Worm (Caenorhabditis elegans): ENCODE data around the gene cyb-3.
"Not testable (repeated sequence)": the region's sequence is repeated elsewhere in the genome, so short reads cannot be mapped to it uniquely, and the experiment has no call there.

Gene cyb-3

ce11 chrV:15352376-15352775 is 43.1 kb upstream of the cyb-3 start, which contains the start of gene srx-58:
srx-58 (plus strand) TSS chrV:15352676.
- TF ChIP-seq jun-1 (tag; optimal IDR thresholded peaks at IDR 0.05) (no peak), isw-1 (GFP tag; IDR thresholded peaks at IDR 0.05) (no peak), C04F5.9 (tag; optimal IDR thresholded peaks at IDR 0.05) (no peak), fkh-4 (tag; optimal IDR thresholded peaks at IDR 0.05; ENCODE audit: borderline replicate concordance) (no peak), mdl-1 (tag; optimal IDR thresholded peaks at IDR 0.05) (no peak), ceh-82 (tag; optimal IDR thresholded peaks at IDR 0.05) (no peak), snpc-4 (tag; optimal IDR thresholded peaks at IDR 0.05) (no peak), mab-9 (GFP tag; IDR thresholded peaks at IDR 0.05) (no peak), ama-1 (optimal IDR thresholded peaks at IDR 0.05) (no peak), ztf-4 (tag; optimal IDR thresholded peaks at IDR 0.05) (no peak), pqm-1 (tag; optimal IDR thresholded peaks at IDR 0.05) (no peak), sptf-1 (tag; optimal IDR thresholded peaks at IDR 0.05) (no peak)

ce11 chrV:15354648-15355047 is 40.8 kb upstream of the cyb-3 start, which contains the start of gene C29F3.7:
C29F3.7 (plus strand) TSS chrV:15354901.
- TF ChIP-seq elt-2 (tag; optimal IDR thresholded peaks at IDR 0.05) (peak; percentile 98), nhr-20 (tag; optimal IDR thresholded peaks at IDR 0.05) (peak; percentile 63), pax-3 (tag; optimal IDR thresholded peaks at IDR 0.05) (peak; percentile 67), nhr-237 (tag; optimal IDR thresholded peaks at IDR 0.05) (no peak), efl-1 (optimal IDR thresholded peaks at IDR 0.05) (no peak), efl-1 (GFP tag; optimal IDR thresholded peaks at IDR 0.05 in 1 of 2) (peak in 1 of 2 experiments; percentile 44), lin-35 (GFP tag; optimal IDR thresholded peaks at IDR 0.05) (peak in 1 of 2 experiments; percentile 42), C34B4.2 (tag; optimal IDR thresholded peaks at IDR 0.05) (no peak), fkh-8 (tag; optimal IDR thresholded peaks at IDR 0.05) (no peak), alr-1 (tag; optimal IDR thresholded peaks at IDR 0.05; ENCODE audit: borderline replicate concordance) (no peak), dpl-1 (GFP tag; optimal IDR thresholded peaks at IDR 0.05) (no peak), pqm-1 (tag; optimal IDR thresholded peaks at IDR 0.05) (peak; percentile 55)

ce11 chrV:15361412-15361811 is 34.1 kb upstream of the cyb-3 start, which contains the start of gene ech-1.1:
ech-1.1 (minus strand) TSS chrV:15361512.
- TF ChIP-seq dpl-1 (GFP tag; optimal IDR thresholded peaks at IDR 0.05); unc-86 (tag; optimal IDR thresholded peaks at IDR 0.05); pqm-1 (tag; optimal IDR thresholded peaks at IDR 0.05): not testable (repeated sequence)

- TF ChIP-seq nhr-90 (tag; optimal IDR thresholded peaks at IDR 0.05; ENCODE audit: poor library complexity) (no peak), mep-1 (tag; optimal IDR thresholded peaks at IDR 0.05) (no peak), ceh-82 (tag; optimal IDR thresholded peaks at IDR 0.05) (no peak), nhr-19 (GFP tag; conservative IDR thresholded peaks at IDR 0.05) (no peak), ces-1 (GFP tag; optimal IDR thresholded peaks at IDR 0.05) (no peak), snpc-4 (tag; optimal IDR thresholded peaks at IDR 0.05) (no peak), F16B12.6 (tag; optimal IDR thresholded peaks at IDR 0.05) (no peak), tlp-1 (tag; optimal IDR thresholded peaks at IDR 0.05) (no peak), lin-35 (GFP tag; optimal IDR thresholded peaks at IDR 0.05) (no peak), pqm-1 (tag; optimal IDR thresholded peaks at IDR 0.05) (no peak), ets-5 (GFP tag; IDR thresholded peaks at IDR 0.05) (no peak), ama-1 (optimal IDR thresholded peaks at IDR 0.05) (no peak), lsy-2 (tag; optimal IDR thresholded peaks at IDR 0.05) (no peak), ztf-11 (tag; optimal IDR thresholded peaks at IDR 0.05) (no peak)
Measured at ce11 chrV:15367770-15368169, 27.7 kb upstream of the cyb-3 start.

ce11 chrV:15369707-15370106 is 25.8 kb upstream of the cyb-3 start, which contains the start of gene nhr-269:
nhr-269 (minus strand) TSS chrV:15369807.
- TF ChIP-seq nhr-76 (tag; optimal IDR thresholded peaks at IDR 0.05), result no peak
- TF ChIP-seq efl-3 (GFP tag; optimal IDR thresholded peaks at IDR 0.05), result no peak
- no peak for TF ChIP-seq hlh-4 (tag; optimal IDR thresholded peaks at IDR 0.05)
- no peak for TF ChIP-seq ceh-82 (tag; optimal IDR thresholded peaks at IDR 0.05)
- TF ChIP-seq vab-15 (tag; optimal IDR thresholded peaks at IDR 0.05), result no peak
- TF ChIP-seq egl-13 (tag; optimal IDR thresholded peaks at IDR 0.05), result no peak
- no peak for TF ChIP-seq rnt-1 (tag; optimal IDR thresholded peaks at IDR 0.05)
- no peak for TF ChIP-seq ets-5 (GFP tag; IDR thresholded peaks at IDR 0.05)
- TF ChIP-seq swsn-7 (tag; optimal IDR thresholded peaks at IDR 0.05), result no peak
- TF ChIP-seq unc-30 (tag; optimal IDR thresholded peaks at IDR 0.05), result no peak
- no peak for TF ChIP-seq ceh-63 (GFP tag; optimal IDR thresholded peaks at IDR 0.05)
- TF ChIP-seq skn-1 (tag; optimal IDR thresholded peaks at IDR 0.05), result no peak
- no peak for TF ChIP-seq nhr-71 (tag; optimal IDR thresholded peaks at IDR 0.05)
- no peak for TF ChIP-seq nhr-11 (tag; optimal IDR thresholded peaks at IDR 0.05)
